Fruit fly (Drosophila melanogaster) whole organism, embryonic: ENCODE measurements around the gene ovm.

Experiments
- Ada2b ChIP-seq: fragments of 200-800 bp; sonication (Bioruptor generic); IDR thresholded peaks from 2 replicates; pipeline ENCODE4 v1.3.6; 2022; ENCODE audit warnings: missing biosample characterization, missing genetic modification characterization
- Asciz ChIP-seq: fragments of 200-800 bp; sonication (Bioruptor generic); optimal IDR thresholded peaks from 2 replicates; lab custom pipeline; 2017; ENCODE audit warnings: missing biosample characterization, mild to moderate bottlenecking, missing genetic modification characterization, missing genetic modification reagents
- Blimp-1 ChIP-seq: fragments of 200-800 bp; sonication (Bioruptor generic); optimal IDR thresholded peaks from 3 replicates; lab custom pipeline; 2018; ENCODE audit warnings: missing biosample characterization, missing genetic modification characterization, mild to moderate bottlenecking, moderate library complexity, missing genetic modification reagents
- CG10209 ChIP-seq: fragments of 200-800 bp; sonication (Bioruptor generic); optimal IDR thresholded peaks from 3 replicates; lab custom pipeline; 2017; ENCODE audit warnings: missing biosample characterization, mild to moderate bottlenecking, missing genetic modification characterization, missing genetic modification reagents
- CG10543 ChIP-seq: fragments of 200-800 bp; sonication (Bioruptor generic); optimal IDR thresholded peaks from 3 replicates; lab custom pipeline; 2017; ENCODE audit warnings: missing biosample characterization, mild to moderate bottlenecking, missing genetic modification characterization, moderate library complexity
- CG10654 ChIP-seq: fragments of 200-800 bp; sonication (Bioruptor generic); optimal IDR thresholded peaks from 2 replicates; lab custom pipeline; 2016; ENCODE audit warnings: missing biosample characterization, missing genetic modification characterization
- CG11085 ChIP-seq: fragments of 200-800 bp; sonication (Bioruptor generic); IDR thresholded peaks from 2 replicates; pipeline ENCODE4 v1.3.6; 2022; ENCODE audit warnings: missing biosample characterization, missing genetic modification characterization
- CG12104 ChIP-seq: fragments of 200-800 bp; sonication (Bioruptor generic); optimal IDR thresholded peaks from 3 replicates; lab custom pipeline; 2016; ENCODE audit warnings: missing biosample characterization, missing genetic modification characterization
- CG12236 ChIP-seq: fragments of 200-800 bp; sonication (Bioruptor generic); optimal IDR thresholded peaks from 2 replicates; lab custom pipeline; 2016; ENCODE audit warnings: missing biosample characterization, missing genetic modification characterization
- CG13894 ChIP-seq: fragments of 200-800 bp; sonication (Bioruptor generic); optimal IDR thresholded peaks from 3 replicates; lab custom pipeline; 2018; ENCODE audit warnings: missing biosample characterization, mild to moderate bottlenecking, missing genetic modification characterization, moderate library complexity
- CG16813 ChIP-seq: fragments of 200-800 bp; sonication (Bioruptor generic); IDR thresholded peaks from 3 replicates; pipeline ENCODE4 v1.3.6; 2022; ENCODE audit warnings: missing biosample characterization, missing genetic modification characterization; ENCODE audit not compliant: partially characterized antibody
- CG16815 ChIP-seq: fragments of 200-800 bp; sonication (Bioruptor generic); optimal IDR thresholded peaks from 3 replicates; lab custom pipeline; 2017; ENCODE audit warnings: missing biosample characterization, mild to moderate bottlenecking, missing genetic modification characterization
- CG17385 ChIP-seq: fragments of 200-800 bp; sonication (Bioruptor generic); optimal IDR thresholded peaks from 3 replicates; lab custom pipeline; 2018; ENCODE audit warnings: missing biosample characterization, mild to moderate bottlenecking, missing genetic modification characterization
- CG18476 ChIP-seq: fragments of 200-800 bp; sonication (Bioruptor generic); optimal IDR thresholded peaks from 2 replicates; lab custom pipeline; 2016; ENCODE audit warnings: missing biosample characterization, mild to moderate bottlenecking, missing genetic modification characterization
- CG2202 ChIP-seq: fragments of 200-800 bp; sonication (Bioruptor generic); optimal IDR thresholded peaks from 2 replicates; lab custom pipeline; 2018; ENCODE audit warnings: missing biosample characterization, mild to moderate bottlenecking, missing genetic modification characterization
- CG2678 ChIP-seq: fragments of 200-800 bp; sonication (Bioruptor generic); optimal IDR thresholded peaks from 3 replicates; lab custom pipeline; 2019; ENCODE audit warnings: missing biosample characterization, mild to moderate bottlenecking, missing genetic modification characterization, moderate library complexity
- CG32767 ChIP-seq: fragments of 200-800 bp; sonication (Bioruptor generic); IDR thresholded peaks from 2 replicates; pipeline ENCODE4 v1.3.6; 2022; ENCODE audit warnings: missing biosample characterization, missing genetic modification characterization
- CG4360 ChIP-seq: fragments of 200-800 bp; sonication (Bioruptor generic); IDR thresholded peaks from 2 replicates; pipeline ENCODE4 v1.3.6; 2022; ENCODE audit warnings: missing biosample characterization, missing genetic modification characterization
- CG4707 ChIP-seq: fragments of 200-800 bp; sonication (Bioruptor generic); optimal IDR thresholded peaks from 2 replicates; lab custom pipeline; 2018; ENCODE audit warnings: missing biosample characterization, mild to moderate bottlenecking, missing genetic modification characterization, moderate library complexity
- CG7963 ChIP-seq: fragments of 200-800 bp; sonication (Bioruptor generic); IDR thresholded peaks from 3 replicates; pipeline ENCODE4 v1.3.6; 2022; ENCODE audit warnings: missing biosample characterization, missing genetic modification characterization; ENCODE audit not compliant: partially characterized antibody
- CG8089 ChIP-seq: fragments of 200-800 bp; sonication (Bioruptor generic); optimal IDR thresholded peaks from 3 replicates; lab custom pipeline; 2016; ENCODE audit warnings: missing biosample characterization, missing genetic modification characterization
- CG8924 ChIP-seq: fragments of 200-800 bp; optimal IDR thresholded peaks from 3 replicates; lab custom pipeline; 2019; ENCODE audit warnings: missing biosample characterization, mild to moderate bottlenecking, missing genetic modification characterization, moderate library complexity
- CG9437 ChIP-seq: fragments of 200-800 bp; sonication (Bioruptor generic); optimal IDR thresholded peaks from 2 replicates; lab custom pipeline; 2018; ENCODE audit warnings: missing biosample characterization, mild to moderate bottlenecking, missing genetic modification characterization
- CG9609 ChIP-seq: fragments of 200-800 bp; sonication (Bioruptor generic); optimal IDR thresholded peaks from 3 replicates; lab custom pipeline; 2016; ENCODE audit warnings: missing biosample characterization, missing genetic modification characterization
- D ChIP-seq, 2 experiments: fragments of 200-800 bp in 1 of 2; fragments of >200 bp in 1 of 2; sonication (Bioruptor generic) in 1 of 2; optimal IDR thresholded peaks; 2 replicates in 1 of 2; 3 replicates in 1 of 2; lab custom pipeline; 2017; ENCODE audit warnings: mild to moderate bottlenecking in 1 of 2, missing biosample characterization in 1 of 2, missing genetic modification characterization in 1 of 2, missing genetic modification reagents in 1 of 2
- D19A ChIP-seq: fragments of 200-800 bp; optimal IDR thresholded peaks from 3 replicates; lab custom pipeline; 2019; ENCODE audit warnings: missing biosample characterization, mild to moderate bottlenecking, missing genetic modification characterization, moderate library complexity
- Dip2 ChIP-seq: fragments of 200-800 bp; sonication (Bioruptor generic); IDR thresholded peaks from 2 replicates; pipeline ENCODE4 v1.3.6; 2022; ENCODE audit warnings: missing biosample characterization, missing genetic modification characterization
- Ets97D ChIP-seq: fragments of 200-800 bp; sonication (Bioruptor generic); optimal IDR thresholded peaks from 3 replicates; lab custom pipeline; 2016; ENCODE audit warnings: missing biosample characterization, missing genetic modification characterization
- Gug ChIP-seq: fragments of 200-800 bp; sonication (Bioruptor generic); IDR thresholded peaks from 4 replicates; pipeline ENCODE4 v1.3.6; 2022; ENCODE audit warnings: missing biosample characterization, missing genetic modification characterization
- H2.0 ChIP-seq: fragments of 200-800 bp; sonication (Bioruptor generic); IDR thresholded peaks from 2 replicates; pipeline ENCODE4 v1.3.6; 2022; ENCODE audit warnings: missing biosample characterization, missing genetic modification characterization
- Hand ChIP-seq: fragments of 200-800 bp; sonication (Bioruptor generic); optimal IDR thresholded peaks from 2 replicates; lab custom pipeline; 2017; ENCODE audit warnings: mild to moderate bottlenecking, missing biosample characterization, missing genetic modification reagents, missing genetic modification characterization
- Hr3 ChIP-seq: fragments of 200-800 bp; sonication (Bioruptor generic); optimal IDR thresholded peaks from 3 replicates; lab custom pipeline; 2016; ENCODE audit warnings: missing biosample characterization, missing genetic modification characterization
- Jarid2 ChIP-seq: fragments of 200-800 bp; sonication (Bioruptor generic); optimal IDR thresholded peaks from 3 replicates; lab custom pipeline; 2017; ENCODE audit warnings: mild to moderate bottlenecking, missing biosample characterization, missing genetic modification reagents, missing genetic modification characterization
- Kr ChIP-seq: fragments of 200-800 bp; sonication (Bioruptor generic); optimal IDR thresholded peaks from 2 replicates; lab custom pipeline; 2017; ENCODE audit warnings: missing biosample characterization, mild to moderate bottlenecking, missing genetic modification characterization
- MBD-R2 ChIP-seq: fragments of 200-800 bp; sonication (Bioruptor generic); IDR thresholded peaks from 2 replicates; pipeline ENCODE4 v1.3.6; 2022; ENCODE audit warnings: missing biosample characterization, missing genetic modification characterization
- Sox100B ChIP-seq: fragments of 200-800 bp; sonication (Bioruptor generic); optimal IDR thresholded peaks from 3 replicates; lab custom pipeline; 2018; ENCODE audit warnings: missing biosample characterization, mild to moderate bottlenecking, missing genetic modification characterization
- Spps ChIP-seq: fragments of 200-800 bp; sonication (Bioruptor generic); optimal IDR thresholded peaks from 2 replicates; lab custom pipeline; 2018; ENCODE audit warnings: missing biosample characterization, mild to moderate bottlenecking, missing genetic modification characterization
- crp ChIP-seq, 2 experiments: fragments of 200-800 bp; sonication (Bioruptor generic); optimal IDR thresholded peaks; 2 replicates in 1 of 2; 3 replicates in 1 of 2; lab custom pipeline; 2017; ENCODE audit warnings: missing biosample characterization in 2 of 2, missing genetic modification characterization in 2 of 2, mild to moderate bottlenecking in 1 of 2, moderate library complexity in 1 of 2
- esg ChIP-seq: fragments of 200-800 bp; sonication (Bioruptor generic); conservative IDR thresholded peaks from 2 replicates; pipeline ENCODE4 v1.3.6; 2022; ENCODE audit warnings: missing biosample characterization, missing genetic modification characterization
- fru ChIP-seq: fragments of >200 bp; optimal IDR thresholded peaks from 2 replicates; lab custom pipeline; 2017
- ftz-f1 ChIP-seq: fragments of 200-800 bp; sonication (Bioruptor generic); optimal IDR thresholded peaks from 2 replicates; lab custom pipeline; 2016; ENCODE audit warnings: missing biosample characterization, missing genetic modification characterization
- gfzf ChIP-seq: fragments of 200-800 bp; sonication (Bioruptor generic); optimal IDR thresholded peaks from 2 replicates; lab custom pipeline; 2016; ENCODE audit warnings: missing biosample characterization, mild to moderate bottlenecking, missing genetic modification characterization, moderate library complexity
- grau ChIP-seq: fragments of 200-800 bp; optimal IDR thresholded peaks from 3 replicates; lab custom pipeline; 2019; ENCODE audit warnings: missing biosample characterization, mild to moderate bottlenecking, missing genetic modification characterization, moderate library complexity
- h ChIP-seq: fragments of >200 bp; optimal IDR thresholded peaks from 2 replicates; lab custom pipeline; 2017
- hbn ChIP-seq: fragments of 200-800 bp; sonication (Bioruptor generic); IDR thresholded peaks from 2 replicates; pipeline ENCODE4 v1.3.6; 2022; ENCODE audit warnings: missing biosample characterization, missing genetic modification characterization; ENCODE audit not compliant: partially characterized antibody
- lab ChIP-seq: fragments of 200-800 bp; sonication (Bioruptor generic); optimal IDR thresholded peaks from 3 replicates; lab custom pipeline; 2017; ENCODE audit warnings: missing biosample characterization, missing genetic modification characterization, mild to moderate bottlenecking, moderate library complexity, missing genetic modification reagents
- sob ChIP-seq: fragments of 200-800 bp; sonication (Bioruptor generic); IDR thresholded peaks from 2 replicates; pipeline ENCODE4 v1.3.6; 2022; ENCODE audit warnings: missing biosample characterization, missing genetic modification characterization
- tll ChIP-seq, 2 experiments: fragments of 200-800 bp in 1 of 2; fragments of >200 bp in 1 of 2; sonication (Bioruptor generic) in 1 of 2; optimal IDR thresholded peaks; 2 replicates each; lab custom pipeline; 2017 to 2019; ENCODE audit warnings: missing biosample characterization in 2 of 2, missing genetic modification characterization in 2 of 2, mild to moderate bottlenecking in 1 of 2, moderate library complexity in 1 of 2
- z ChIP-seq: fragments of 200-800 bp; sonication (Bioruptor generic); IDR thresholded peaks from 3 replicates; pipeline ENCODE4 v1.3.6; 2022; ENCODE audit warnings: missing biosample characterization, missing genetic modification characterization

The ovm gene

DNA sequence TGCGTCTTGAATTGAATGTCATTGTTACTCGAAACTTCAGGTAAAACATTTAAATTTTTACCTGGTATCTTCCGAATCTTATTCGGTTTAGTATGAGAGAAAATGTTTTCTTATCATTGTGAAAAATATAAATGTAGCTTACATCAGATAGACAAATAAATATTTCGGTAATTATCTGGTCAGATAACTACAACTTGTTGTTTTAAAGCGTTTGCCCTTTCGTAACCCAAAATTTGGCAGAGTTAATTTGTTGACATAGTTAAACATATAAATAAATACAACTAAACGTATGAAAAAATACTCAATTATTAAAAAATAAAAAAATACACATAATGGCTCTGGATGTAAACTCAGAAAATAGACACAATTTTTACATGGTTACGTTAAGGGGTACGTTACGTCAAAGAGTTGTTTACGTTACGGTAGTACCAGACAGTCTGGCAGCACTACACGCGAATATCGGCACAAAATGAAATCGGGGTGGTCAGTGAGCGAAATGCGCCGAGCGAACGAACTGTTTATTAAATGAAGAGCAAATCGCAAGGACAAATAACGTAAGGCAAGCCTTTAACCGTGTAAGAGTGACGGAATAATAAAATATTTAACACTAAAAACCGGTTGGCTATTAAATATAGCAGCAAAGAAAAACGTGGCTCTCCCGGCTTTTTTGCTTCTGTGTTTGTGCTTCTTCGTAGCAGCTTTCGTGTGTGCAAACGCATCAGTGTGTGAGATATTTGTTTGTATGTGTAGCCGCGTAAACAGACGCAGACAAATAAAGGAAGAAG is 41.8 kb upstream of the ovm start (continued):
- TF ChIP-seq CG10543 (GFP tag; lab: Kevin White, UChicago) (no peak), Hand (GFP tag; lab: Kevin White, UChicago) (no peak), CG12236 (GFP tag; lab: Kevin White, UChicago) (no peak), CG32767 (no peak), Dip2 (GFP tag; lab: Robert Waterston, UW) (no peak), Hr3 (GFP tag; lab: Kevin White, UChicago) (no peak), gfzf (GFP tag; lab: Kevin White, UChicago) (no peak), h (lab: Kevin White, UChicago) (no peak), sob (GFP tag; lab: Robert Waterston, UW) (no peak), esg (no peak), CG13894 (tag; lab: Kevin White, UChicago) (no peak), Sox100B (GFP tag; lab: Kevin White, UChicago) (no peak), CG16813 (GFP tag; lab: Robert Waterston, UW) (peak; percentile 38; the same call in 2 of the 3 replicates), CG12104 (GFP tag; lab: Kevin White, UChicago) (no peak), CG7963 (GFP tag; lab: Robert Waterston, UW) (no peak), lab (GFP tag; lab: Kevin White, UChicago) (no peak), fru (lab: Kevin White, UChicago) (no peak), D (optimal IDR thresholded peaks at IDR 0.05; lab: Kevin White, UChicago) (no peak), D (GFP tag; optimal IDR thresholded peaks at IDR 0.05; lab: Kevin White, UChicago) (no peak), Asciz (no peak), Kr (GFP tag; lab: Kevin White, UChicago) (no peak), Ets97D (GFP tag; lab: Kevin White, UChicago) (no peak), CG2678 (no peak), Blimp-1 (no peak), CG4360 (GFP tag; lab: Robert Waterston, UW) (no peak), CG10654 (GFP tag; lab: Kevin White, UChicago) (no peak), z (GFP tag; lab: Robert Waterston, UW) (no peak), grau (tag; lab: Kevin White, UChicago) (no peak), ftz-f1 (GFP tag; lab: Kevin White, UChicago) (no peak), CG9437 (GFP tag; lab: Kevin White, UChicago) (peak; percentile 100), MBD-R2 (GFP tag; lab: Robert Waterston, UW) (peak; percentile 45; the same call in 1 of the 2 replicates), CG16815 (GFP tag; lab: Kevin White, UChicago) (no peak), CG9609 (GFP tag; lab: Kevin White, UChicago) (no peak), CG17385 (GFP tag; lab: Kevin White, UChicago) (no peak), Spps (tag; lab: Kevin White, UChicago) (no peak), CG4707 (no peak), CG11085 (no peak), CG10209 (GFP tag; lab: Kevin White, UChicago) (no peak), Gug (no peak), tll (GFP tag; optimal IDR thresholded peaks at IDR 0.05; lab: Kevin White, UChicago) (no peak), CG8924 (tag; lab: Kevin White, UChicago) (no peak), CG18476 (GFP tag; lab: Kevin White, UChicago) (no peak), D19A (tag; lab: Kevin White, UChicago) (peak; percentile 6), hbn (GFP tag; lab: Robert Waterston, UW) (no peak), crp (GFP tag; optimal IDR thresholded peaks at IDR 0.05; lab: Kevin White, UChicago) (no peak), CG2202 (tag; lab: Kevin White, UChicago) (no peak), H2.0 (GFP tag; lab: Robert Waterston, UW) (no peak), CG8089 (GFP tag; lab: Kevin White, UChicago) (no peak), Jarid2 (GFP tag; lab: Kevin White, UChicago) (no peak), Ada2b (no peak)
